Fruit fly (Drosophila melanogaster): ENCODE data around the gene Usp12-46.

Usp12-46 gene

DNA sequence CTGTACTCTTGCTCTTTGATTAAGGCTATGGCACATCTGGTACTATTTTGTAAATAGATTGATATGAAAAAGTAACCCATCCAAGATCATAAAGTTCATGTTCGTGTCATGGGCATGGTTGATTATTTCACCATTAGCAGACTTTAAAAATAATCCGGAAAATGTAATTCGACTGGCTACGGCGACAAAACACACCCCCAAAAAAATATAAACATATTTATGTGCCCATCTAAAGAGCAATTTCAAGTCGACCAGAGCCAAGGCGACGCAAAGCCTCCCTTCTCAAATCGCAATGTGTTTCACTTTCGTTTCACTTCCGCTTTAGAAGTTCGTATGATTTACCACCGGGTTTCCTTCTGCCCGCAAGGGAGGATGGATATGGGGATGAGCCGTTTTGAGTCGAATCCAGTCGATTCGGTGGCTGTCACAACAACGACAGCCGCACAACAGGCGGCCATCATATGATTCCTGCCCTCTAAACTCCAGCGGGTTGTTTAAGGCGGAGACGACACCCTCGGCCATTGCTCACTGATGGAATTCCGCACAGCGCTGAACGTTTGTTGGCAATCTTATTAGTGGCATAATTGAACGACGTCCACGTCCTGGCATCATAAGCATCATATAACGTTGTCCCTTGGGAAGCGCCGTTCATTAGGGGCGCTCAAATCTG lies 31.6 kb upstream of the Usp12-46 start (continued):
- TF ChIP-seq CG17328 (GFP tag; IDR thresholded peaks at IDR 0.05) (no peak), sd (tag; optimal IDR thresholded peaks at IDR 0.05) (peak; percentile 73), E2f1 (GFP tag; IDR thresholded peaks at IDR 0.05) (no peak), sens (GFP tag) (peak; percentile 42)

DNA sequence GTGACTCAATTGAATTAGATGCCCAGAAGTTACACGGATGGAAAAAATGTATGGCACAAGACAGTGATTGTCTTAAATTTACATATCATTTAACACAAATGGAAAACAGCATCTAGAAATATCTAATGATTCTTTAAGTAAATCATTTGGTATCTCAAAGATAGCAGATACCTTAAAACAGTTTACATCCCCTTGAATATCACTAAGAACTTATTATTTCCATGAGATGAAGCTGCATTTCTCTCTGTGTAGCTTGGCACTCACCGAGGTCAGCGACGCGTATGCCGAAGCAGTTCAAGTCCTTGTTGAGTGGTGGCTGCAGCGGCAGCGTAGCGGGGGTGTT lies 31.1 kb upstream of the Usp12-46 start:
- TF ChIP-seq CG17912 (GFP tag; optimal IDR thresholded peaks at IDR 0.05) (no peak), CG2678 (tag; optimal IDR thresholded peaks at IDR 0.05) (peak; percentile 60), CG14710 (tag; optimal IDR thresholded peaks at IDR 0.05) (peak; percentile 55), BEAF-32 (GFP tag; optimal IDR thresholded peaks at IDR 0.05) (no peak), maf-S (GFP tag; optimal IDR thresholded peaks at IDR 0.05) (no peak), tap (tag; optimal IDR thresholded peaks at IDR 0.05) (peak; percentile 8), CG3995 (GFP tag; optimal IDR thresholded peaks at IDR 0.05) (no peak), CG8359 (GFP tag; optimal IDR thresholded peaks at IDR 0.05; ENCODE audit: borderline replicate concordance) (no peak), Side (GFP tag; optimal IDR thresholded peaks at IDR 0.05) (peak; percentile 9), CG12744 (GFP tag; optimal IDR thresholded peaks at IDR 0.05) (no peak), zf30C (GFP tag; optimal IDR thresholded peaks at IDR 0.05) (peak; percentile 72), Sox102F (GFP tag; optimal IDR thresholded peaks at IDR 0.05) (peak; percentile 33), CG8924 (tag; optimal IDR thresholded peaks at IDR 0.05) (peak; percentile 25), fd96Cb (tag; optimal IDR thresholded peaks at IDR 0.05) (peak; percentile 33), CG5180 (GFP tag; optimal IDR thresholded peaks at IDR 0.05) (peak; percentile 14), CG10543 (GFP tag; optimal IDR thresholded peaks at IDR 0.05) (peak; percentile 35), dmrt99B (tag; optimal IDR thresholded peaks at IDR 0.05) (peak; percentile 65), bsh (GFP tag; optimal IDR thresholded peaks at IDR 0.05) (peak in 1 of 2 experiments; percentile 48), NC2β (GFP tag; optimal IDR thresholded peaks at IDR 0.05) (no peak), CG17359 (tag; optimal IDR thresholded peaks at IDR 0.05) (peak; percentile 62), CG12659 (GFP tag; optimal IDR thresholded peaks at IDR 0.05) (no peak), CG17361 (GFP tag; IDR thresholded peaks at IDR 0.05) (peak; percentile 43; the same call in 1 of the 3 replicates), grau (tag; optimal IDR thresholded peaks at IDR 0.05) (peak; percentile 33), CG10267 (tag; optimal IDR thresholded peaks at IDR 0.05) (peak; percentile 51), cas (GFP tag; IDR thresholded peaks at IDR 0.05) (no peak), Adf1 (GFP tag; IDR thresholded peaks at IDR 0.05) (no peak), Hey (tag; optimal IDR thresholded peaks at IDR 0.05) (no peak), bab2 (GFP tag; optimal IDR thresholded peaks at IDR 0.05) (peak; percentile 35), CG2202 (tag; optimal IDR thresholded peaks at IDR 0.05) (no peak), E2f1 (GFP tag; IDR thresholded peaks at IDR 0.05) (0 out of 2 replicates have a peak, but pooled peaks have one; percentile 11), Dad (GFP tag; optimal IDR thresholded peaks at IDR 0.05) (no peak), Gug (GFP tag; IDR thresholded peaks at IDR 0.05) (no peak), CG4424 (GFP tag; optimal IDR thresholded peaks at IDR 0.05) (peak; percentile 19), pita (GFP tag; optimal IDR thresholded peaks at IDR 0.05) (no peak), seq (GFP tag; IDR thresholded peaks at IDR 0.05) (peak; percentile 57), usp (GFP tag; optimal IDR thresholded peaks at IDR 0.05) (no peak), CG9727 (GFP tag; optimal IDR thresholded peaks at IDR 0.05) (peak; percentile 44), E2f2 (GFP tag; IDR thresholded peaks at IDR 0.05) (no peak), CG10979 (tag; optimal IDR thresholded peaks at IDR 0.05) (peak; percentile 64), Fer2 (tag; optimal IDR thresholded peaks at IDR 0.05) (no peak), HmgD (GFP tag; optimal IDR thresholded peaks at IDR 0.05) (no peak), PHDP (tag; optimal IDR thresholded peaks at IDR 0.05) (no peak), CG4707 (GFP tag; optimal IDR thresholded peaks at IDR 0.05) (no peak), tgo (GFP tag; IDR thresholded peaks at IDR 0.05) (no peak), CG12071 (GFP tag; optimal IDR thresholded peaks at IDR 0.05) (peak; percentile 7)

Data from whole organism, embryonic.